Fruit fly (Drosophila melanogaster): ENCODE results near the gene CG13373.
A peak's percentile ranks its signal among the peaks of the same experiment; 100 is the strongest.

The CG13373 gene

DNA sequence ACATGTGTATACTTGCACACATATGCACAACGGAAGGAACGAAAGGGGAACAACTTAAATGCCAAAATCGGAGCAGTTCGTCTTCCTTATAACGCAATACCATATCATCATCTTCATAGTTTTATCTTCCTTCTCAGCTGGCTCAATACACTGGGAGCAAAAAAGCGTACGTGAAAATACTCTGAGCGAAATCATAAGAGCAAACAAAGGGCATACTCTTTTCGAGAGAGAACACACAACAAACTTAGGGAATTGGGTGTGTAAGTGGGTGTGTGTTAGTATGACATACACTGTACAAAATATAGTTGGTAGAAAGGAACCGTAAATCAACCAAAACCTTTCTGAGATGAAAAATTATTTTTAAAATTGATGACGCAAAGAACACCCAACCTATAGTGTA, 35.7 kb downstream of the CG13373 start:
- TF ChIP-seq CG6808 (GFP tag; optimal IDR thresholded peaks at IDR 0.05), result no peak
- TF ChIP-seq svp (GFP tag), result peak; percentile 25
- peak; percentile 67 for TF ChIP-seq Eip78C (GFP tag)

DNA sequence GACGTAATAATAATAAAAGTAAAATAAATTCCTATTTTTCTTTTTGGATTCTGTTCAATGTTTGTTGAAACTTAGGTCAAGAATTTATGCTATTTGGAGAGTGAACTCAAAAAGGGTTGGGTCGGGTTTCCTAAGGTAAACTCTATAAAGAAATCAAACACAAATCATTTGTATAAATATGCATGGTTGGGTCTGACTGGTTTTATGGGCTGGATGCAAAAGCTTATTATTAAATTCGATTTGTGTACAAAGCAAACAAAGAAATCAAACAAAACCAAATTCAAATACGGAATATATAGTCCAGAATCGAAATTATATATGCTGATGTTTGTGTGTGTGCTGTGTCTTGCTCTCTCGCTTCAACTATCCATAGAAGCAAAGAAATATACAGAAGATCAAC, 38.9 kb downstream of the CG13373 start:
- TF ChIP-seq Ets21C (GFP tag; optimal IDR thresholded peaks at IDR 0.05), result no peak
- no peak for TF ChIP-seq Hr38 (GFP tag; optimal IDR thresholded peaks at IDR 0.05)
- TF ChIP-seq fkh (GFP tag; optimal IDR thresholded peaks at IDR 0.05), result peak; percentile 49

DNA sequence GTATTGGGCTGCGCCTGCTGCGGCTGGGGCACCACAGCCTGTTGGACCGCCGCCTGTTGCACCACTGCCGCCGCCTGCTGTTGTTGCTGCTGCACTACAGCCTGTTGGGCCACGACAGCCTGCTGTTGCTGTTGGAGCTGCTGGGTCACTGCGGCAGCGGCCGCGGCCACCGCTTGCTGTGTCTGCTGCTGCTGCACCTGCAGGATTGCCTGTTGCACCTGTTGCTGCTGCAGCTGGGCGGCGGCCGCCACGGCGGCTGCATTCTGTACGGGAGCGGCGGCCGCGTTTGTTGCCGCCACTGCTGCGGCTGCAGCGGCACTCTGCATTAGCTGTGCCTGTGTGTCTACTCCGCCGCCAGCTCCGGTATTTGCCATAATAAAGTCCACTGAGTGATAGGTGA, 42.1 kb downstream of the CG13373 start:
- TF ChIP-seq CG8119 (GFP tag; IDR thresholded peaks at IDR 0.05), result no peak
- TF ChIP-seq fkh (GFP tag; optimal IDR thresholded peaks at IDR 0.05), result no peak
- no peak for TF ChIP-seq CG11902 (GFP tag; optimal IDR thresholded peaks at IDR 0.05)
- TF ChIP-seq esn (GFP tag; optimal IDR thresholded peaks at IDR 0.05), result no peak
- no peak for TF ChIP-seq CG8632 (GFP tag; optimal IDR thresholded peaks at IDR 0.05)
- no peak for TF ChIP-seq Ets21C (GFP tag; optimal IDR thresholded peaks at IDR 0.05)
- TF ChIP-seq CG3919 (GFP tag; optimal IDR thresholded peaks at IDR 0.05), result no peak
- no peak for TF ChIP-seq Smox (GFP tag; optimal IDR thresholded peaks at IDR 0.05)
- no peak for TF ChIP-seq CG15336 (GFP tag; IDR thresholded peaks at IDR 0.05)
- TF ChIP-seq salr (GFP tag; optimal IDR thresholded peaks at IDR 0.05), result no peak
- no peak for TF ChIP-seq acj6 (GFP tag; optimal IDR thresholded peaks at IDR 0.05)
- TF ChIP-seq CG11294 (GFP tag; IDR thresholded peaks at IDR 0.05), result no peak
- no peak for TF ChIP-seq CG6854 (GFP tag; optimal IDR thresholded peaks at IDR 0.05)
- no peak for TF ChIP-seq CG34406 (GFP tag; optimal IDR thresholded peaks at IDR 0.05)
- TF ChIP-seq CG4318 (GFP tag; optimal IDR thresholded peaks at IDR 0.05), result no peak
- TF ChIP-seq lz (GFP tag; optimal IDR thresholded peaks at IDR 0.05), result no peak
- TF ChIP-seq Eip75B (GFP tag; optimal IDR thresholded peaks at IDR 0.05), result no peak

DNA sequence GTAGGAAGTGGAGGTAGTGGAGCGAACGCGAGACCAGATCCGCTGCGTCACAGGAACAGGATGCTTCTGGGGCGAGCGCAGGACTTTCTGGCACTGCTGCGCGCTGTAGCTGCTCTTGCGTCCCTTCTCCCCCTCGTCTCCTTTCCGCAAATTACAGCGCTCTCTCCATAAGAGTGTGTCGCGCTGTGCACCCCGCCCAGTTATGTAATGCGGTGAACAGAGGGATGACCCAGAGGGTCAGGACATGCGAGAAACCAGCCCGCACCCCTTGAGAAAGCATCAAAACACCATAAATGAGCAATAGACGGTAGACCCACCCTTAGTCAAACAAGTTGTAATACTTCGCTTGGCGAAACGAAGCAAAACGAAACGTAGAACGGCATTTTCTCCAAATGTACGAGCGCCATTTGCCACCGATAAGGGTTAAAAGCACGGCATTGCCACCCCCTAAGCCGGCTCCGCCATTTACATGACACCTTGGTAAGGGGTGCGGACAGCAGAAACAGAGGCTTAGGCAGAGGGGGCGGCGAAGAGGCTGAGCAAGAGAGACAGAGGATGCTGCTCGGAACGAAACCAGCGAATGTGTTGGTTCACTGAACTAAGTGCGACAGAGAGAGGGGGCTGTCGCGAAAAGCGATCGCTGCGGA, 43.6 kb downstream of the CG13373 start:
- TF ChIP-seq CG15336 (GFP tag; IDR thresholded peaks at IDR 0.05), result no peak
- TF ChIP-seq Eip93F (GFP tag; optimal IDR thresholded peaks at IDR 0.05), result no peak
- TF ChIP-seq Sox102F (GFP tag; optimal IDR thresholded peaks at IDR 0.05), result no peak
- TF ChIP-seq Eip75B (GFP tag; optimal IDR thresholded peaks at IDR 0.05), result no peak
- no peak for TF ChIP-seq CG11294 (GFP tag; IDR thresholded peaks at IDR 0.05)
- TF ChIP-seq CG6163 (GFP tag; IDR thresholded peaks at IDR 0.05), result no peak
- TF ChIP-seq fd85E (GFP tag; optimal IDR thresholded peaks at IDR 0.05), result no peak
- TF ChIP-seq dac (GFP tag; optimal IDR thresholded peaks at IDR 0.05), result no peak
- no peak for TF ChIP-seq CG6854 (GFP tag; optimal IDR thresholded peaks at IDR 0.05)
- TF ChIP-seq lz (GFP tag; optimal IDR thresholded peaks at IDR 0.05), result no peak
- no peak for TF ChIP-seq fd59A (GFP tag; optimal IDR thresholded peaks at IDR 0.05)
- TF ChIP-seq esn (GFP tag; optimal IDR thresholded peaks at IDR 0.05), result no peak
- TF ChIP-seq net (GFP tag; optimal IDR thresholded peaks at IDR 0.05), result no peak
- TF ChIP-seq spab (GFP tag; optimal IDR thresholded peaks at IDR 0.05), result no peak
- TF ChIP-seq CG6276 (GFP tag; optimal IDR thresholded peaks at IDR 0.05), result no peak
- no peak for TF ChIP-seq svp (GFP tag)
- TF ChIP-seq topi (GFP tag; optimal IDR thresholded peaks at IDR 0.05), result no peak
- TF ChIP-seq Eip78C (GFP tag), result peak; percentile 50
- TF ChIP-seq ss (GFP tag; optimal IDR thresholded peaks at IDR 0.05), result peak in 1 of 2 experiments; percentile 7
- no peak for TF ChIP-seq CG16779 (tag; optimal IDR thresholded peaks at IDR 0.05)
- TF ChIP-seq vri (GFP tag; optimal IDR thresholded peaks at IDR 0.05), result peak; percentile 12
- TF ChIP-seq CG1621 (tag; optimal IDR thresholded peaks at IDR 0.05), result no peak

Measured in whole organism, prepupa.